Worm (Caenorhabditis elegans) whole organism, late embryonic: ENCODE measurements around the gene cey-4.

Source experiments
- Y22D7AL.16 ChIP-seq: sonication (generic microtip); optimal IDR thresholded peaks from 2 replicates; lab custom pipeline; 2016; ENCODE audit warnings: missing genetic modification characterization, missing compliant biosample characterization
- ama-1 ChIP-seq: fragments of 150-350 bp; optimal IDR thresholded peaks from 2 replicates; lab custom pipeline; 2014
- ceh-19 ChIP-seq: fragments of 200-800 bp; sonication (Bioruptor generic); optimal IDR thresholded peaks from 2 replicates; lab custom pipeline; 2018; ENCODE audit warnings: mild to moderate bottlenecking, missing genetic modification characterization, missing compliant biosample characterization

- TF ChIP-seq ama-1 (lab: Kevin White, UChicago) (no peak), ceh-19 (GFP tag; lab: Kevin White, UChicago) (no peak), Y22D7AL.16 (tag; lab: Kevin White, UChicago) (no peak)
Measured at ce11 chrIII:10881996-10882395, 13.5 kb upstream of the cey-4 start.
